Fruit fly (Drosophila melanogaster) whole organism, adult: ENCODE data around the gene santa-maria.

Experiments
- CG11617 ChIP-seq: fragments of 200-800 bp; sonication (Bioruptor generic); optimal IDR thresholded peaks from 2 replicates; lab custom pipeline; 2017; ENCODE audit warnings: mild to moderate bottlenecking, missing biosample characterization, missing genetic modification reagents, missing genetic modification characterization
- CG14711 ChIP-seq: fragments of 200-800 bp; sonication (Bioruptor generic); optimal IDR thresholded peaks from 2 replicates; lab custom pipeline; 2018; ENCODE audit warnings: missing biosample characterization, mild to moderate bottlenecking, missing genetic modification characterization, moderate library complexity
- Crg-1 ChIP-seq: fragments of 200-800 bp; sonication (Bioruptor generic); optimal IDR thresholded peaks from 2 replicates; lab custom pipeline; 2016; ENCODE audit warnings: missing biosample characterization, missing genetic modification characterization
- Hr96 ChIP-seq: fragments of 200-800 bp; sonication (Bioruptor generic); optimal IDR thresholded peaks from 2 replicates; lab custom pipeline; 2016; ENCODE audit warnings: missing biosample characterization, missing genetic modification characterization
- Mnt ChIP-seq: fragments of 200-800 bp; sonication (Bioruptor generic); optimal IDR thresholded peaks from 2 replicates; lab custom pipeline; 2016; ENCODE audit warnings: missing biosample characterization, mild to moderate bottlenecking, missing genetic modification characterization
- cnc ChIP-seq, 2 experiments: fragments of >200 bp; optimal IDR thresholded peaks; 2 replicates each; lab custom pipeline; 2017
- kay ChIP-seq: fragments of 200-800 bp; sonication (Bioruptor generic); peaks from one replicate; lab custom pipeline; 2016; ENCODE audit warnings: missing biosample characterization, missing genetic modification characterization, borderline replicate concordance
- ovo ChIP-seq: fragments of 200-800 bp; sonication (Bioruptor generic); optimal IDR thresholded peaks from 2 replicates; lab custom pipeline; 2016; ENCODE audit warnings: missing biosample characterization, missing genetic modification characterization
- pad ChIP-seq: fragments of 200-800 bp; sonication (Bioruptor generic); optimal IDR thresholded peaks from 3 replicates; lab custom pipeline; 2017; ENCODE audit warnings: missing biosample characterization, missing genetic modification characterization, mild to moderate bottlenecking, moderate library complexity, missing genetic modification reagents
- tj ChIP-seq: fragments of 200-800 bp; sonication (Bioruptor generic); optimal IDR thresholded peaks from 3 replicates; lab custom pipeline; 2017; ENCODE audit warnings: missing biosample characterization, mild to moderate bottlenecking, missing genetic modification characterization, moderate library complexity

DNA sequence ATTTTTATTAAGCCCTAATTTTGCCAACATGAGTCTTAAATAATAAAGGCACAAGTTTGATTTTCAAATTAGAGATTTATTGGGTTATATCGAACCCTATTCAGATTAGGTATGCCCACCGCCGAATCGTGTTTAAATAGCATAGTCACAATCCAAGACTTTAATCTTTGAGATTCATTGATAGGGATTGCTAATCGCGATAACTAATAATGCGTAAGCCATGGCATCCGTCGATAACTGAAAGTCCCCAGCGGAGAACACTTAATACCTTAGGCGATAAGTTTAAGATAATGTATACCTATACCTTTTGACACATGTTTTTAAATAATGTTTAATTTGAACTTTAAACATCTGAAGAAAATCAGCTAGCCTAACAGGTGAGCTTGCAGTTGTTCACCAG lies 15.6 kb downstream of the santa-maria start:
- no peak for TF ChIP-seq Mnt (GFP tag; lab: Kevin White, UChicago)
- TF ChIP-seq pad (GFP tag; lab: Kevin White, UChicago) = no peak
- no peak for TF ChIP-seq kay (GFP tag; lab: Kevin White, UChicago)
- TF ChIP-seq Hr96 (GFP tag; lab: Kevin White, UChicago) = no peak
- TF ChIP-seq ovo = no peak
- no peak for TF ChIP-seq Crg-1
- TF ChIP-seq CG14711 = no peak
- TF ChIP-seq CG11617 (GFP tag; lab: Kevin White, UChicago) = no peak
- no peak for TF ChIP-seq cnc (optimal IDR thresholded peaks at IDR 0.05; lab: Kevin White, UChicago)
- TF ChIP-seq tj (GFP tag; lab: Kevin White, UChicago) = no peak
